Worm (Caenorhabditis elegans): ENCODE measurements around the gene cdr-3.

The cdr-3 gene

ce11 chrV:12418292-12418691, 1.1 kb upstream of the cdr-3 start, which contains the start of gene C54D10.3:
Gene C54D10.3, plus strand, starts transcription at chrV:12418592.
- no peak for TF ChIP-seq unc-62 (GFP tag; optimal IDR thresholded peaks at IDR 0.05)

ce11 chrV:12415656-12416055, 1.5 kb downstream of the cdr-3 start, which contains the start of gene cdr-2:
Gene cdr-2, minus strand, starts transcription at chrV:12415709.
- TF ChIP-seq unc-62 (GFP tag; optimal IDR thresholded peaks at IDR 0.05), result no peak

- TF ChIP-seq unc-62 (GFP tag; optimal IDR thresholded peaks at IDR 0.05), result no peak
Measured at ce11 chrV:12414362-12414761, 2.8 kb downstream of the cdr-3 start.

- no peak for TF ChIP-seq unc-62 (GFP tag; optimal IDR thresholded peaks at IDR 0.05)
Measured at ce11 chrV:12413651-12414114, 3.5 kb downstream of the cdr-3 start, which contains the start of gene cdr-6. Gene cdr-6, minus strand, starts transcription at chrV:12413701.

ce11 chrV:12412321-12412720, 4.9 kb downstream of the cdr-3 start:
- TF ChIP-seq unc-62 (GFP tag; optimal IDR thresholded peaks at IDR 0.05), result no peak

ce11 chrV:12411909-12412308, 5.3 kb downstream of the cdr-3 start, which contains the start of gene cdr-7:
Gene cdr-7, minus strand, starts transcription at chrV:12412113.
- TF ChIP-seq unc-62 (GFP tag; optimal IDR thresholded peaks at IDR 0.05), result no peak

ce11 chrV:12410416-12411001, 6.7 kb downstream of the cdr-3 start, which contains the start of gene hrg-2:
Gene hrg-2, minus strand, starts transcription at chrV:12410513.
- TF ChIP-seq unc-62 (GFP tag; optimal IDR thresholded peaks at IDR 0.05), result no peak

- no peak for TF ChIP-seq unc-62 (GFP tag; optimal IDR thresholded peaks at IDR 0.05)
Measured at ce11 chrV:12408996-12409395, 8.2 kb downstream of the cdr-3 start.

- TF ChIP-seq unc-62 (GFP tag; optimal IDR thresholded peaks at IDR 0.05), result no peak
Measured at ce11 chrV:12408525-12408924, 8.7 kb downstream of the cdr-3 start, which contains the start of gene cdr-4. Gene cdr-4, minus strand, starts transcription at chrV:12408625.

- TF ChIP-seq unc-62 (GFP tag; optimal IDR thresholded peaks at IDR 0.05), result no peak
Measured at ce11 chrV:12406514-12406913, 10.7 kb downstream of the cdr-3 start.

- TF ChIP-seq unc-62 (GFP tag; optimal IDR thresholded peaks at IDR 0.05), result no peak
Measured at ce11 chrV:12405929-12406328, 11.2 kb downstream of the cdr-3 start, which contains the start of gene K01D12.10. Gene K01D12.10, plus strand, starts transcription at chrV:12406229.

- TF ChIP-seq unc-62 (GFP tag; optimal IDR thresholded peaks at IDR 0.05), result no peak
Measured at ce11 chrV:12404544-12404943, 12.6 kb downstream of the cdr-3 start, which contains the start of gene K01D12.9. Gene K01D12.9, minus strand, starts transcription at chrV:12404644.

ce11 chrV:12402355-12402754, 14.8 kb downstream of the cdr-3 start, which contains the start of gene K01D12.8:
Gene K01D12.8, plus strand, starts transcription at chrV:12402655.
- no peak for TF ChIP-seq unc-62 (GFP tag; optimal IDR thresholded peaks at IDR 0.05)

ce11 chrV:12401383-12401782, 15.8 kb downstream of the cdr-3 start, which contains the start of gene K01D12.7:
Gene K01D12.7, minus strand, starts transcription at chrV:12401483.
- TF ChIP-seq unc-62 (GFP tag; optimal IDR thresholded peaks at IDR 0.05), result no peak

ce11 chrV:12400677-12401236, 16.4 kb downstream of the cdr-3 start, which contains the start of the genes K01D12.20 and miga-1:
Gene K01D12.20, minus strand, starts transcription at chrV:12400814.
Gene miga-1, minus strand, starts transcription at chrV:12400859.
- TF ChIP-seq unc-62 (GFP tag; optimal IDR thresholded peaks at IDR 0.05), result no peak

ce11 chrV:12397545-12397944, 19.6 kb downstream of the cdr-3 start, which contains the start of gene K01D12.5:
Gene K01D12.5, plus strand, starts transcription at chrV:12397845.
- no peak for TF ChIP-seq unc-62 (GFP tag; optimal IDR thresholded peaks at IDR 0.05)

- no peak for TF ChIP-seq unc-62 (GFP tag; optimal IDR thresholded peaks at IDR 0.05)
Measured at ce11 chrV:12395699-12396098, 21.5 kb downstream of the cdr-3 start, which contains the start of gene twk-14. Gene twk-14, minus strand, starts transcription at chrV:12395706.

Data from whole organism, dauer.